Fruit fly (Drosophila melanogaster): ENCODE results near the gene Unc-76.

Gene Unc-76

dm6 chrX:2080367-2080927 lies at the start of gene Unc-76, which contains the start of gene CG16903:
Gene Unc-76, plus strand, starts transcription at chrX:2080610.
Gene CG16903, minus strand, starts transcription at chrX:2080405.
- TF ChIP-seq CG1647 (GFP tag; optimal IDR thresholded peaks at IDR 0.05), result peak; percentile 5
- TF ChIP-seq Abd-B (GFP tag; optimal IDR thresholded peaks at IDR 0.05), result peak; percentile 17
- peak; percentile 89 for TF ChIP-seq Hmr (GFP tag; optimal IDR thresholded peaks at IDR 0.05)
- TF ChIP-seq nom (GFP tag; optimal IDR thresholded peaks at IDR 0.05), result peak; percentile 69
- TF ChIP-seq pros (GFP tag; optimal IDR thresholded peaks at IDR 0.05), result peak; percentile 64
- no peak for TF ChIP-seq Oaz (GFP tag; IDR thresholded peaks at IDR 0.05)
- peak; percentile 9 for TF ChIP-seq CG17912 (GFP tag; optimal IDR thresholded peaks at IDR 0.05)
- peak; percentile 45 for TF ChIP-seq gcm (GFP tag; optimal IDR thresholded peaks at IDR 0.05)
- peak; percentile 55 for TF ChIP-seq CG10543 (GFP tag; optimal IDR thresholded peaks at IDR 0.05)
- TF ChIP-seq crp (GFP tag; optimal IDR thresholded peaks at IDR 0.05), result peak in 1 of 2 experiments; percentile 32
- TF ChIP-seq CTCF (GFP tag; optimal IDR thresholded peaks at IDR 0.05), result peak; percentile 42
- TF ChIP-seq BEAF-32 (GFP tag; optimal IDR thresholded peaks at IDR 0.05), result peak; percentile 65
- peak; percentile 3 for TF ChIP-seq shn (GFP tag; optimal IDR thresholded peaks at IDR 0.05)
- TF ChIP-seq Six4 (GFP tag; optimal IDR thresholded peaks at IDR 0.05), result peak; percentile 7
- peak; percentile 70; the same call in 1 of the 4 replicates for TF ChIP-seq chinmo (GFP tag; IDR thresholded peaks at IDR 0.05; ENCODE audit: partially characterized antibody)
- peak; percentile 34; the same call in 1 of the 2 replicates for TF ChIP-seq ssp (GFP tag; IDR thresholded peaks at IDR 0.05)
- TF ChIP-seq ranshi (GFP tag; IDR thresholded peaks at IDR 0.05), result no peak
- TF ChIP-seq pfk (GFP tag; optimal IDR thresholded peaks at IDR 0.05), result peak; percentile 64
- no peak for TF ChIP-seq CG17328 (GFP tag; IDR thresholded peaks at IDR 0.05)
- TF ChIP-seq Fer3 (tag; optimal IDR thresholded peaks at IDR 0.05), result no peak
- TF ChIP-seq zen (tag; optimal IDR thresholded peaks at IDR 0.05), result peak; percentile 42
- TF ChIP-seq Dip2 (GFP tag; IDR thresholded peaks at IDR 0.05), result no peak
- no peak for TF ChIP-seq chn (GFP tag; optimal IDR thresholded peaks at IDR 0.05)
- peak; percentile 77 for TF ChIP-seq Sry-δ (GFP tag; optimal IDR thresholded peaks at IDR 0.05)
- peak; percentile 60 for TF ChIP-seq dm (GFP tag; optimal IDR thresholded peaks at IDR 0.05)
- TF ChIP-seq onecut (GFP tag; IDR thresholded peaks at IDR 0.05), result peak; percentile 16; the same call in 1 of the 2 replicates
- TF ChIP-seq Nf-YC (tag; optimal IDR thresholded peaks at IDR 0.05), result peak; percentile 60
- no peak for TF ChIP-seq Doc2 (GFP tag; IDR thresholded peaks at IDR 0.05)
- peak; percentile 27 for TF ChIP-seq Nf-YB (GFP tag; optimal IDR thresholded peaks at IDR 0.05)
- 0 out of 3 replicates have a peak, but pooled peaks have one; percentile 49 for TF ChIP-seq CG6791 (GFP tag; IDR thresholded peaks at IDR 0.05; ENCODE audit: partially characterized antibody)
- TF ChIP-seq CG11504 (tag; optimal IDR thresholded peaks at IDR 0.05), result peak; percentile 57
- TF ChIP-seq CG14050 (GFP tag; IDR thresholded peaks at IDR 0.05), result no peak
- peak; percentile 29; the same call in 1 of the 3 replicates for TF ChIP-seq row (GFP tag; IDR thresholded peaks at IDR 0.05)
- TF ChIP-seq CG4820 (GFP tag; optimal IDR thresholded peaks at IDR 0.05), result no peak
- peak; percentile 52 for TF ChIP-seq salm (tag; optimal IDR thresholded peaks at IDR 0.05)
- no peak for TF ChIP-seq Drgx (GFP tag; IDR thresholded peaks at IDR 0.05)
- no peak for TF ChIP-seq trh (GFP tag; optimal IDR thresholded peaks at IDR 0.05)
- TF ChIP-seq CG13894 (tag; optimal IDR thresholded peaks at IDR 0.05), result peak; percentile 87
- no peak for TF ChIP-seq CG8478 (optimal IDR thresholded peaks at IDR 0.05)
- peak; percentile 16 to 33 for TF ChIP-seq chif (GFP tag; optimal IDR thresholded peaks at IDR 0.05)
- no peak for TF ChIP-seq CG14441 (GFP tag; IDR thresholded peaks at IDR 0.05)
- TF ChIP-seq Bteb2 (GFP tag; optimal IDR thresholded peaks at IDR 0.05), result peak; percentile 1
- TF ChIP-seq CG9437 (GFP tag; optimal IDR thresholded peaks at IDR 0.05), result no peak
- TF ChIP-seq br (optimal IDR thresholded peaks at IDR 0.05), result no peak
- no peak for TF ChIP-seq lov (optimal IDR thresholded peaks at IDR 0.05)
- no peak for TF ChIP-seq lov (GFP tag; IDR thresholded peaks at IDR 0.05)
- peak; percentile 86 for TF ChIP-seq MBD-R2 (GFP tag; IDR thresholded peaks at IDR 0.05)
- TF ChIP-seq CG8765 (GFP tag; IDR thresholded peaks at IDR 0.05), result no peak
- peak; percentile 78 for TF ChIP-seq CG8924 (tag; optimal IDR thresholded peaks at IDR 0.05)
- TF ChIP-seq sisA (GFP tag; IDR thresholded peaks at IDR 0.05), result no peak
- TF ChIP-seq CG8290 (GFP tag; optimal IDR thresholded peaks at IDR 0.05), result peak; percentile 54
- TF ChIP-seq CG8290 (tag; optimal IDR thresholded peaks at IDR 0.05), result peak in 1 of 2 experiments; percentile 82
